Worm (Caenorhabditis elegans): ENCODE results near the gene Y39A1A.3.

The Y39A1A.3 gene

ce11 chrIII:10599699-10600098 lies 3.4 kb upstream of the Y39A1A.3 start (continued):
- TF ChIP-seq pag-3 (tag; optimal IDR thresholded peaks at IDR 0.05; ENCODE audit: borderline replicate concordance, insufficient read depth) (no peak), dsc-1 (tag; optimal IDR thresholded peaks at IDR 0.05) (peak; percentile 41), snu-23 (GFP tag; optimal IDR thresholded peaks at IDR 0.05) (peak; percentile 89), sox-4 (tag; optimal IDR thresholded peaks at IDR 0.05) (no peak), snpc-4 (tag; optimal IDR thresholded peaks at IDR 0.05) (peak; percentile 32), aly-2 (tag; optimal IDR thresholded peaks at IDR 0.05) (peak; percentile 13), lin-35 (GFP tag; optimal IDR thresholded peaks at IDR 0.05) (peak; percentile 79 to 84), hpl-2 (GFP tag; optimal IDR thresholded peaks at IDR 0.05) (no peak), nhr-20 (tag; optimal IDR thresholded peaks at IDR 0.05) (peak; percentile 85), F16B12.6 (tag; optimal IDR thresholded peaks at IDR 0.05) (peak; percentile 95), lin-39 (tag; optimal IDR thresholded peaks at IDR 0.05) (peak; percentile 52), lsy-2 (tag; optimal IDR thresholded peaks at IDR 0.05) (peak; percentile 78 to 85), lir-3 (tag; optimal IDR thresholded peaks at IDR 0.05; ENCODE audit: poor library complexity) (peak; percentile 44), skn-1 (tag; optimal IDR thresholded peaks at IDR 0.05) (peak; percentile 68), rnt-1 (tag; optimal IDR thresholded peaks at IDR 0.05) (no peak), nhr-84 (tag; optimal IDR thresholded peaks at IDR 0.05) (no peak), lin-15B (tag; optimal IDR thresholded peaks at IDR 0.05) (peak; percentile 18), C16A3.4 (tag; optimal IDR thresholded peaks at IDR 0.05) (peak; percentile 75), sptf-1 (tag; optimal IDR thresholded peaks at IDR 0.05) (no peak), sup-37 (GFP tag; optimal IDR thresholded peaks at IDR 0.05) (no peak), ceh-63 (GFP tag; optimal IDR thresholded peaks at IDR 0.05) (no peak), egl-27 (tag; optimal IDR thresholded peaks at IDR 0.05) (no peak), xbp-1 (tag; optimal IDR thresholded peaks at IDR 0.05) (peak; percentile 62), nhr-76 (tag; optimal IDR thresholded peaks at IDR 0.05) (no peak), irx-1 (tag; optimal IDR thresholded peaks at IDR 0.05) (peak; percentile 46), mep-1 (tag; optimal IDR thresholded peaks at IDR 0.05) (peak; percentile 93), efl-1 (optimal IDR thresholded peaks at IDR 0.05) (peak; percentile 71 to 73), efl-1 (GFP tag; optimal IDR thresholded peaks at IDR 0.05 in 1 of 2) (peak; percentile 74 to 97), hlh-4 (tag; optimal IDR thresholded peaks at IDR 0.05) (no peak), grh-1 (GFP tag; IDR thresholded peaks at IDR 0.05) (no peak), efl-3 (GFP tag; optimal IDR thresholded peaks at IDR 0.05) (no peak), hlh-17 (GFP tag; optimal IDR thresholded peaks at IDR 0.05; ENCODE audit: borderline replicate concordance) (no peak), tlp-1 (tag; optimal IDR thresholded peaks at IDR 0.05) (no peak), mdl-1 (tag; optimal IDR thresholded peaks at IDR 0.05) (peak in 1 of 2 experiments; percentile 85), ces-1 (GFP tag; optimal IDR thresholded peaks at IDR 0.05) (no peak), Y116A8C.19 (tag; optimal IDR thresholded peaks at IDR 0.05; ENCODE audit: borderline replicate concordance) (no peak), ets-5 (GFP tag; IDR thresholded peaks at IDR 0.05) (no peak), unc-62 (GFP tag; optimal IDR thresholded peaks at IDR 0.05) (no peak), isw-1 (GFP tag; IDR thresholded peaks at IDR 0.05) (0 out of 2 replicates have a peak, but pooled peaks have one; percentile 36), ama-1 (optimal IDR thresholded peaks at IDR 0.05) (no peak), C04F5.9 (tag; optimal IDR thresholded peaks at IDR 0.05) (peak; percentile 11), mef-2 (tag; optimal IDR thresholded peaks at IDR 0.05) (no peak), ztf-4 (tag; optimal IDR thresholded peaks at IDR 0.05) (peak; percentile 15), elt-2 (tag; optimal IDR thresholded peaks at IDR 0.05) (peak; percentile 31), zag-1 (tag; optimal IDR thresholded peaks at IDR 0.05) (peak; percentile 24), fkh-4 (tag; optimal IDR thresholded peaks at IDR 0.05; ENCODE audit: borderline replicate concordance) (no peak), nhr-90 (tag; optimal IDR thresholded peaks at IDR 0.05; ENCODE audit: poor library complexity) (peak; percentile 62), nhr-11 (tag; optimal IDR thresholded peaks at IDR 0.05) (no peak)

All from whole organism, L1 larva.